Fruit fly (Drosophila melanogaster): ENCODE data around the gene CG9368.

Gene CG9368

DNA sequence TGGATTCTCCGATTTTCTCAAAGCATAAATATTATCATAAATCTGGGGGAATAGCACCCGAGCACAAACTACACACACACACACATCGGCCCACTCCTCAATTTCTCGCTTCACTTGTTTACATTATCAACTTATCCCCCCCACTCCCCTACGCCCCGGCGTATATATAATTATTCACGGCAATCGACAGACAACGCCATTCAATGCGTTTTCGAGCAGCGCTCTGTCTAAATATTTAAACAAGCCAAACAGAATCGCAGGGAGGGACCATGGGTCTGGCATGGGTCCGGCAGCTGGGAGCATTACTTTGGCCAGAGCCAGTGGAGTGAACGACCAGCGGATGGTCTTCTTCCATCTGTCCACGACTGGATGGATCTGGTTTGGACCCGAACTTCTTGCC is 25.8 kb upstream of the CG9368 start (continued):
- TF ChIP-seq lab (GFP tag; optimal IDR thresholded peaks at IDR 0.05) (peak; percentile 57), CG8478 (optimal IDR thresholded peaks at IDR 0.05) (no peak), ham (GFP tag; IDR thresholded peaks at IDR 0.05) (no peak), chm (GFP tag; IDR thresholded peaks at IDR 0.05) (peak; percentile 13; the same call in 1 of the 2 replicates), z (GFP tag; IDR thresholded peaks at IDR 0.05) (no peak), CG3838 (GFP tag; optimal IDR thresholded peaks at IDR 0.05) (peak; percentile 40), peb (GFP tag; IDR thresholded peaks at IDR 0.05) (no peak), bbx (GFP tag; IDR thresholded peaks at IDR 0.05; ENCODE audit: partially characterized antibody) (no peak), kay (GFP tag; optimal IDR thresholded peaks at IDR 0.05) (no peak), lilli (GFP tag; optimal IDR thresholded peaks at IDR 0.05) (no peak), Sry-δ (GFP tag; optimal IDR thresholded peaks at IDR 0.05) (no peak), ken (GFP tag; IDR thresholded peaks at IDR 0.05) (no peak), CG8388 (GFP tag; optimal IDR thresholded peaks at IDR 0.05) (peak; percentile 12), Blimp-1 (GFP tag; optimal IDR thresholded peaks at IDR 0.05) (peak; percentile 39), Hr78 (GFP tag; optimal IDR thresholded peaks at IDR 0.05) (peak in 1 of 2 experiments; percentile 33), gce (GFP tag; IDR thresholded peaks at IDR 0.05) (no peak), rib (GFP tag; IDR thresholded peaks at IDR 0.05) (no peak), CG13123 (GFP tag; optimal IDR thresholded peaks at IDR 0.05) (no peak), fd102C (GFP tag; optimal IDR thresholded peaks at IDR 0.05) (no peak), CG18764 (GFP tag; optimal IDR thresholded peaks at IDR 0.05) (no peak), CG8944 (GFP tag; optimal IDR thresholded peaks at IDR 0.05) (no peak), CG14014 (GFP tag; IDR thresholded peaks at IDR 0.05) (no peak; the same call in 1 of the 2 replicates), Gsc (GFP tag; IDR thresholded peaks at IDR 0.05) (no peak), CG8089 (GFP tag; optimal IDR thresholded peaks at IDR 0.05) (peak; percentile 50), CG7839 (tag; optimal IDR thresholded peaks at IDR 0.05) (peak; percentile 0), zen (tag; optimal IDR thresholded peaks at IDR 0.05) (no peak), CG30403 (GFP tag; optimal IDR thresholded peaks at IDR 0.05) (no peak), ranshi (GFP tag; IDR thresholded peaks at IDR 0.05) (no peak), CG16779 (GFP tag; IDR thresholded peaks at IDR 0.05) (no peak), hb (GFP tag; IDR thresholded peaks at IDR 0.05; ENCODE audit: partially characterized antibody) (no peak), dm (GFP tag; optimal IDR thresholded peaks at IDR 0.05) (no peak), Hsf (GFP tag; optimal IDR thresholded peaks at IDR 0.05) (no peak), CG4282 (GFP tag; optimal IDR thresholded peaks at IDR 0.05) (no peak), CG15073 (GFP tag; optimal IDR thresholded peaks at IDR 0.05) (no peak), HmgZ (tag; optimal IDR thresholded peaks at IDR 0.05) (no peak), CG14965 (GFP tag; optimal IDR thresholded peaks at IDR 0.05; ENCODE audit: borderline replicate concordance) (no peak), Bgb (GFP tag; IDR thresholded peaks at IDR 0.05; ENCODE audit: partially characterized antibody) (no peak), tin (GFP tag; optimal IDR thresholded peaks at IDR 0.05) (no peak), grau (tag; optimal IDR thresholded peaks at IDR 0.05) (peak; percentile 5), usp (GFP tag; optimal IDR thresholded peaks at IDR 0.05) (no peak), CoRest (tag; optimal IDR thresholded peaks at IDR 0.05) (peak; percentile 13), CG1603 (tag; optimal IDR thresholded peaks at IDR 0.05) (peak; percentile 73), da (GFP tag; optimal IDR thresholded peaks at IDR 0.05) (peak; percentile 2), Jarid2 (GFP tag; optimal IDR thresholded peaks at IDR 0.05) (no peak), CG12769 (tag; optimal IDR thresholded peaks at IDR 0.05) (peak; percentile 75), CG32767 (GFP tag; IDR thresholded peaks at IDR 0.05) (peak; percentile 28; the same call in 1 of the 2 replicates), fru (optimal IDR thresholded peaks at IDR 0.05) (no peak), tgo (GFP tag; IDR thresholded peaks at IDR 0.05) (no peak; the same call in 2 of the 3 replicates), Hr3 (GFP tag; optimal IDR thresholded peaks at IDR 0.05) (no peak), her (GFP tag; optimal IDR thresholded peaks at IDR 0.05) (no peak), ind (GFP tag; optimal IDR thresholded peaks at IDR 0.05) (no peak), TFAM (GFP tag; optimal IDR thresholded peaks at IDR 0.05) (no peak), CG17361 (GFP tag; IDR thresholded peaks at IDR 0.05) (0 out of 3 replicates have a peak, but pooled peaks have one; percentile 14)
